Fruit fly (Drosophila melanogaster) whole organism, embryonic: ENCODE results near the gene Drsl5.
A peak's percentile ranks its signal among the peaks of the same experiment; 100 is the strongest.

Experiments
- BtbVII ChIP-seq: fragments of 200-800 bp; sonication (Bioruptor generic); optimal IDR thresholded peaks from 3 replicates; lab custom pipeline; 2017; ENCODE audit warnings: missing biosample characterization, mild to moderate bottlenecking, missing genetic modification characterization
- CG10462 ChIP-seq: fragments of 200-800 bp; sonication (Bioruptor generic); optimal IDR thresholded peaks from 2 replicates; lab custom pipeline; 2016; ENCODE audit warnings: missing biosample characterization, missing genetic modification characterization
- CG11247 ChIP-seq: fragments of 200-800 bp; sonication (Bioruptor generic); IDR thresholded peaks from 2 replicates; pipeline ENCODE4 v1.3.6; 2022; ENCODE audit warnings: missing biosample characterization, missing genetic modification characterization
- CG11504 ChIP-seq: fragments of 200-800 bp; sonication (Bioruptor generic); optimal IDR thresholded peaks from 3 replicates; lab custom pipeline; 2019; ENCODE audit warnings: missing biosample characterization, mild to moderate bottlenecking, missing genetic modification characterization, moderate library complexity
- CG12391 ChIP-seq: fragments of 200-800 bp; sonication (Bioruptor generic); optimal IDR thresholded peaks from 3 replicates; lab custom pipeline; 2018; ENCODE audit warnings: missing biosample characterization, mild to moderate bottlenecking, missing genetic modification characterization, moderate library complexity
- CG13296 ChIP-seq: fragments of 200-800 bp; sonication (Bioruptor generic); optimal IDR thresholded peaks from 3 replicates; lab custom pipeline; 2018; ENCODE audit warnings: missing biosample characterization, mild to moderate bottlenecking, missing genetic modification characterization
- CG15696 ChIP-seq: fragments of 200-800 bp; sonication (Bioruptor generic); optimal IDR thresholded peaks from 2 replicates; lab custom pipeline; 2019; ENCODE audit warnings: missing biosample characterization, mild to moderate bottlenecking, missing genetic modification characterization, moderate library complexity
- CG17328 ChIP-seq: fragments of 200-800 bp; sonication (Bioruptor generic); IDR thresholded peaks from 2 replicates; pipeline ENCODE4 v1.3.6; 2022; ENCODE audit warnings: missing biosample characterization, missing genetic modification characterization
- CG17802 ChIP-seq: fragments of 200-800 bp; sonication (Bioruptor generic); optimal IDR thresholded peaks from 2 replicates; lab custom pipeline; 2018; ENCODE audit warnings: missing biosample characterization, mild to moderate bottlenecking, missing genetic modification characterization, moderate library complexity
- CG30403 ChIP-seq: fragments of 200-800 bp; sonication (Bioruptor generic); optimal IDR thresholded peaks from 3 replicates; lab custom pipeline; 2016; ENCODE audit warnings: missing biosample characterization, missing genetic modification characterization
- CG30431 ChIP-seq: fragments of 200-800 bp; sonication (Bioruptor generic); optimal IDR thresholded peaks from 2 replicates; lab custom pipeline; 2017; ENCODE audit warnings: missing biosample characterization, missing genetic modification characterization
- CG31224 ChIP-seq: fragments of 200-800 bp; sonication (Bioruptor generic); IDR thresholded peaks from 2 replicates; pipeline ENCODE4 v1.3.6; 2022; ENCODE audit warnings: missing biosample characterization, missing genetic modification characterization
- CG32772 ChIP-seq: fragments of 200-800 bp; sonication (Bioruptor generic); IDR thresholded peaks from 2 replicates; pipeline ENCODE4 v1.3.6; 2022; ENCODE audit warnings: missing biosample characterization, missing genetic modification characterization
- CG4360 ChIP-seq: fragments of 200-800 bp; sonication (Bioruptor generic); IDR thresholded peaks from 2 replicates; pipeline ENCODE4 v1.3.6; 2022; ENCODE audit warnings: missing biosample characterization, missing genetic modification characterization
- CG5245 ChIP-seq: fragments of 200-800 bp; sonication (Bioruptor generic); optimal IDR thresholded peaks from 3 replicates; lab custom pipeline; 2016; ENCODE audit warnings: missing biosample characterization, missing genetic modification characterization
- CG7839 ChIP-seq: fragments of 200-800 bp; sonication (Bioruptor generic); optimal IDR thresholded peaks from 3 replicates; lab custom pipeline; 2018; ENCODE audit warnings: missing biosample characterization, mild to moderate bottlenecking, missing genetic modification characterization, moderate library complexity
- CG8290 ChIP-seq, 3 experiments: fragments of 200-800 bp; sonication (Bioruptor generic); optimal IDR thresholded peaks; 2 replicates each; lab custom pipeline; 2016 to 2019; ENCODE audit warnings: missing biosample characterization in 3 of 3, missing genetic modification characterization in 3 of 3, mild to moderate bottlenecking in 2 of 3, moderate library complexity in 1 of 3
- CG8359 ChIP-seq: fragments of 200-800 bp; sonication (Bioruptor generic); optimal IDR thresholded peaks from 2 replicates; lab custom pipeline; 2017; ENCODE audit warnings: missing biosample characterization, mild to moderate bottlenecking, missing genetic modification characterization, borderline replicate concordance
- CG8478 ChIP-seq: fragments of >200 bp; optimal IDR thresholded peaks from 2 replicates; lab custom pipeline; 2018
- CkIIα-i1 ChIP-seq: fragments of 200-800 bp; sonication (Bioruptor generic); IDR thresholded peaks from 2 replicates; pipeline ENCODE4 v1.3.6; 2022; ENCODE audit warnings: missing biosample characterization, missing genetic modification characterization
- CoRest ChIP-seq: fragments of 200-800 bp; sonication (Bioruptor generic); optimal IDR thresholded peaks from 3 replicates; lab custom pipeline; 2018; ENCODE audit warnings: missing biosample characterization, mild to moderate bottlenecking, missing genetic modification characterization, moderate library complexity
- CrebB ChIP-seq: fragments of 200-800 bp; sonication (Bioruptor generic); optimal IDR thresholded peaks from 3 replicates; lab custom pipeline; 2018; ENCODE audit warnings: missing biosample characterization, mild to moderate bottlenecking, missing genetic modification characterization
- Dip3 ChIP-seq: fragments of 200-800 bp; sonication (Bioruptor generic); optimal IDR thresholded peaks from 3 replicates; lab custom pipeline; 2016; ENCODE audit warnings: missing biosample characterization, missing genetic modification characterization
- HHEX ChIP-seq: fragments of 200-800 bp; sonication (Bioruptor generic); optimal IDR thresholded peaks from 3 replicates; lab custom pipeline; 2017; ENCODE audit warnings: missing biosample characterization, mild to moderate bottlenecking, missing genetic modification characterization, missing genetic modification reagents
- Hr78 ChIP-seq, 2 experiments: fragments of 200-800 bp in 1 of 2; fragments of >200 bp in 1 of 2; sonication (Bioruptor generic) in 1 of 2; optimal IDR thresholded peaks; 2 replicates each; lab custom pipeline; 2017 to 2019; ENCODE audit warnings: missing biosample characterization in 2 of 2, missing genetic modification characterization in 2 of 2, mild to moderate bottlenecking in 1 of 2, moderate library complexity in 1 of 2
- Kr ChIP-seq: fragments of 200-800 bp; sonication (Bioruptor generic); optimal IDR thresholded peaks from 2 replicates; lab custom pipeline; 2017; ENCODE audit warnings: missing biosample characterization, mild to moderate bottlenecking, missing genetic modification characterization
- Myb ChIP-seq: fragments of 200-800 bp; sonication (Bioruptor generic); optimal IDR thresholded peaks from 2 replicates; lab custom pipeline; 2016; ENCODE audit warnings: missing biosample characterization, missing genetic modification characterization
- Optix ChIP-seq: fragments of 200-800 bp; sonication (Bioruptor generic); IDR thresholded peaks from 3 replicates; pipeline ENCODE4 v1.3.6; 2022; ENCODE audit warnings: missing biosample characterization, missing genetic modification characterization
- Side ChIP-seq: fragments of 200-800 bp; sonication (Bioruptor generic); optimal IDR thresholded peaks from 2 replicates; lab custom pipeline; 2016; ENCODE audit warnings: missing biosample characterization, missing genetic modification characterization
- Xrp1 ChIP-seq: fragments of 200-800 bp; sonication (Bioruptor generic); IDR thresholded peaks from 2 replicates; pipeline ENCODE4 v1.3.6; 2022; ENCODE audit warnings: missing biosample characterization, missing genetic modification characterization
- YL-1 ChIP-seq: fragments of 200-800 bp; sonication (Bioruptor generic); optimal IDR thresholded peaks from 3 replicates; lab custom pipeline; 2017; ENCODE audit warnings: missing biosample characterization, mild to moderate bottlenecking, missing genetic modification characterization
- ato ChIP-seq: fragments of 200-800 bp; sonication (Bioruptor generic); IDR thresholded peaks from 2 replicates; pipeline ENCODE4 v1.3.6; 2022; ENCODE audit warnings: missing biosample characterization, missing genetic modification characterization; ENCODE audit not compliant: partially characterized antibody
- bbx ChIP-seq: fragments of 200-800 bp; sonication (Bioruptor generic); IDR thresholded peaks from 2 replicates; pipeline ENCODE4 v1.3.6; 2022; ENCODE audit warnings: missing biosample characterization, missing genetic modification characterization; ENCODE audit not compliant: partially characterized antibody
- btn ChIP-seq: fragments of 200-800 bp; sonication (Bioruptor generic); optimal IDR thresholded peaks from 2 replicates; lab custom pipeline; 2016; ENCODE audit warnings: missing biosample characterization, missing genetic modification characterization
- chm ChIP-seq: fragments of 200-800 bp; sonication (Bioruptor generic); IDR thresholded peaks from 2 replicates; pipeline ENCODE4 v1.3.6; 2022; ENCODE audit warnings: missing biosample characterization, missing genetic modification characterization
- corto ChIP-seq: fragments of 200-800 bp; sonication (Bioruptor generic); optimal IDR thresholded peaks from 2 replicates; lab custom pipeline; 2016; ENCODE audit warnings: missing biosample characterization, mild to moderate bottlenecking, missing genetic modification characterization, moderate library complexity
- crc ChIP-seq: fragments of 200-800 bp; sonication (Bioruptor generic); optimal IDR thresholded peaks from 2 replicates; lab custom pipeline; 2016; ENCODE audit warnings: missing biosample characterization, missing genetic modification characterization
- eyg ChIP-seq: fragments of 200-800 bp; sonication (Bioruptor generic); optimal IDR thresholded peaks from 3 replicates; lab custom pipeline; 2016; ENCODE audit warnings: missing biosample characterization, missing genetic modification characterization
- fd102C ChIP-seq: fragments of 200-800 bp; sonication (Bioruptor generic); optimal IDR thresholded peaks from 2 replicates; lab custom pipeline; 2018; ENCODE audit warnings: missing biosample characterization, mild to moderate bottlenecking, missing genetic modification characterization, moderate library complexity
- gem ChIP-seq: fragments of 200-800 bp; sonication (Bioruptor generic); optimal IDR thresholded peaks from 2 replicates; lab custom pipeline; 2019; ENCODE audit warnings: missing biosample characterization, mild to moderate bottlenecking, missing genetic modification characterization, moderate library complexity
- gro ChIP-seq: fragments of 200-800 bp; sonication (Bioruptor generic); optimal IDR thresholded peaks from 2 replicates; lab custom pipeline; 2016; ENCODE audit warnings: missing biosample characterization, missing genetic modification characterization
- knrl ChIP-seq: fragments of 200-800 bp; sonication (Bioruptor generic); IDR thresholded peaks from 3 replicates; pipeline ENCODE4 v1.3.6; 2022; ENCODE audit warnings: missing biosample characterization, missing genetic modification characterization; ENCODE audit not compliant: partially characterized antibody
- lola ChIP-seq, 3 experiments: fragments of >200 bp in 2 of 3; fragments of 200-800 bp in 1 of 3; sonication (Bioruptor generic) in 1 of 3; optimal IDR thresholded peaks; 2 replicates each; lab custom pipeline; 2017 to 2019; ENCODE audit warnings: missing biosample characterization in 3 of 3, missing genetic modification characterization in 3 of 3, mild to moderate bottlenecking in 1 of 3, moderate library complexity in 1 of 3
- oc ChIP-seq: fragments of 200-800 bp; sonication (Bioruptor generic); optimal IDR thresholded peaks from 2 replicates; lab custom pipeline; 2018; ENCODE audit warnings: missing biosample characterization, mild to moderate bottlenecking, missing genetic modification characterization, moderate library complexity
- ro ChIP-seq: fragments of 200-800 bp; sonication (Bioruptor generic); IDR thresholded peaks from 2 replicates; pipeline ENCODE4 v1.3.6; 2022; ENCODE audit warnings: missing biosample characterization, missing genetic modification characterization
- tin ChIP-seq: fragments of 200-800 bp; sonication (Bioruptor generic); optimal IDR thresholded peaks from 3 replicates; lab custom pipeline; 2016; ENCODE audit warnings: missing biosample characterization, missing genetic modification characterization
- tll ChIP-seq, 2 experiments: fragments of 200-800 bp in 1 of 2; fragments of >200 bp in 1 of 2; sonication (Bioruptor generic) in 1 of 2; optimal IDR thresholded peaks; 2 replicates each; lab custom pipeline; 2017 to 2019; ENCODE audit warnings: missing biosample characterization in 2 of 2, missing genetic modification characterization in 2 of 2, mild to moderate bottlenecking in 1 of 2, moderate library complexity in 1 of 2
- wor ChIP-seq: fragments of 200-800 bp; sonication (Bioruptor generic); IDR thresholded peaks from 2 replicates; pipeline ENCODE4 v1.3.6; 2022; ENCODE audit warnings: missing biosample characterization, missing genetic modification characterization
- zen ChIP-seq: fragments of 200-800 bp; sonication (Bioruptor generic); optimal IDR thresholded peaks from 3 replicates; lab custom pipeline; 2018; ENCODE audit warnings: missing biosample characterization, mild to moderate bottlenecking, missing genetic modification characterization, moderate library complexity

The Drsl5 gene

DNA sequence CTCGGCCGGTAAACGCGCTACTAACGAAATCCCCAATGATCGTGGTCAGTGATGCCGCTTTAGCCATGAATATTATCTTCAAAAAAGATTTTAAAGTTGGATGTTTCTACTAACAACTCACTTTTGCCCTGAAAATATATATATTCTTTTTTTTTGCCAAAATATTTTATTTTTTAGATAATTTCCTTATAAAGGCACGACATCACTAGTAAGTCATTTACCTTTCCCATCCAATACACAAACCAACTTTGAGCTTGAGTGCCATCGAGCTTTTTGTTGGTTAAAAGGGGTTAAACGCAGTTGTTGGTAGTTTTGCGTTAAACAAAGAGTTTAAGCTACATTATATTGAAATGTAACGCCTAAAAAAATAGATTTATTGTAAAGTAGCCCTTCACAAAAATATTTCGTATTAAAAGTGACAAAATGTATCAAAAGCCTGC is 13.5 kb upstream of the Drsl5 start, which contains the start of gene CG14968 (continued):
- TF ChIP-seq Side (GFP tag; lab: Kevin White, UChicago): peak; percentile 63
- TF ChIP-seq CG30403: peak; percentile 93
- TF ChIP-seq CoRest (tag; lab: Kevin White, UChicago): peak; percentile 94
- TF ChIP-seq eyg (GFP tag; lab: Kevin White, UChicago): peak; percentile 62
- TF ChIP-seq Myb (GFP tag; lab: Kevin White, UChicago): no peak
- TF ChIP-seq CG31224 (GFP tag; lab: Robert Waterston, UW): peak; percentile 93
- no peak for TF ChIP-seq CG8478 (lab: Kevin White, UChicago)
- peak in 1 of 3 experiments; percentile 86 for TF ChIP-seq lola (GFP tag; optimal IDR thresholded peaks at IDR 0.05; lab: Kevin White, UChicago)
- peak; percentile 74 for TF ChIP-seq CG8290 (GFP tag; optimal IDR thresholded peaks at IDR 0.05; lab: Kevin White, UChicago)
- TF ChIP-seq CG8290 (tag; optimal IDR thresholded peaks at IDR 0.05; lab: Kevin White, UChicago): peak in 1 of 2 experiments; percentile 77
- peak; percentile 96 for TF ChIP-seq CG12391 (tag; lab: Kevin White, UChicago)
- peak; percentile 67 for TF ChIP-seq CG4360
- peak; percentile 97 for TF ChIP-seq CG11247 (GFP tag; lab: Robert Waterston, UW)
- peak; percentile 38 for TF ChIP-seq btn (GFP tag; lab: Kevin White, UChicago)
- TF ChIP-seq wor (GFP tag; lab: Robert Waterston, UW): peak; percentile 87
- peak; percentile 52 for TF ChIP-seq crc (GFP tag; lab: Kevin White, UChicago)
- peak; percentile 95 for TF ChIP-seq gem (tag; lab: Kevin White, UChicago)
- peak; percentile 95 for TF ChIP-seq CG7839
- TF ChIP-seq CG8359 (GFP tag; lab: Kevin White, UChicago): peak; percentile 71
- peak; percentile 86 for TF ChIP-seq ro (GFP tag; lab: Robert Waterston, UW)
- TF ChIP-seq zen: peak; percentile 87
- TF ChIP-seq BtbVII (GFP tag; lab: Kevin White, UChicago): peak; percentile 88
- peak; percentile 77 for TF ChIP-seq CkIIα-i1 (GFP tag; lab: Robert Waterston, UW)
- peak; percentile 94 for TF ChIP-seq HHEX (GFP tag; lab: Kevin White, UChicago)
- no peak for TF ChIP-seq knrl (GFP tag; lab: Robert Waterston, UW)
- TF ChIP-seq tin (GFP tag; lab: Kevin White, UChicago): peak; percentile 89
- peak; percentile 93 for TF ChIP-seq CG13296 (GFP tag; lab: Kevin White, UChicago)
- TF ChIP-seq chm (GFP tag; lab: Robert Waterston, UW): peak; percentile 95
- peak; percentile 85 for TF ChIP-seq Optix (GFP tag; lab: Robert Waterston, UW)
- peak; percentile 71 for TF ChIP-seq CG15696 (tag; lab: Kevin White, UChicago)
- peak; percentile 75 for TF ChIP-seq gro (GFP tag; lab: Kevin White, UChicago)
- peak; percentile 74 for TF ChIP-seq CG30431 (GFP tag; lab: Kevin White, UChicago)
- peak; percentile 85 for TF ChIP-seq CG10462 (GFP tag; lab: Kevin White, UChicago)
- no peak for TF ChIP-seq tll (GFP tag; optimal IDR thresholded peaks at IDR 0.05; lab: Kevin White, UChicago)
- peak; percentile 41 for TF ChIP-seq YL-1 (GFP tag; lab: Kevin White, UChicago)
- TF ChIP-seq corto (GFP tag; lab: Kevin White, UChicago): peak; percentile 91
- peak; percentile 96 for TF ChIP-seq CG17328 (GFP tag; lab: Robert Waterston, UW)
- TF ChIP-seq CG32772: peak; percentile 95
- TF ChIP-seq CG11504 (tag; lab: Kevin White, UChicago): peak; percentile 95
- TF ChIP-seq fd102C (GFP tag; lab: Kevin White, UChicago): no peak
- no peak for TF ChIP-seq Kr
- no peak for TF ChIP-seq bbx
- no peak for TF ChIP-seq ato (GFP tag; lab: Robert Waterston, UW)
- peak; percentile 94 for TF ChIP-seq oc
- peak; percentile 95 for TF ChIP-seq Xrp1 (GFP tag; lab: Robert Waterston, UW)
- TF ChIP-seq Dip3 (GFP tag; lab: Kevin White, UChicago): peak; percentile 83
- TF ChIP-seq CG17802 (tag; lab: Kevin White, UChicago): peak; percentile 74
- peak; percentile 80 for TF ChIP-seq CG5245 (GFP tag; lab: Kevin White, UChicago)
- peak in 1 of 2 experiments; percentile 78 for TF ChIP-seq Hr78 (GFP tag; optimal IDR thresholded peaks at IDR 0.05; lab: Kevin White, UChicago)
- TF ChIP-seq CrebB (tag; lab: Kevin White, UChicago): peak; percentile 88
